Worm (Caenorhabditis elegans): Measurements from ENCODE around the gene farl-11.

- TF ChIP-seq ztf-11 (tag; optimal IDR thresholded peaks at IDR 0.05) (no peak), nhr-76 (tag; optimal IDR thresholded peaks at IDR 0.05) (no peak), lin-13 (tag; optimal IDR thresholded peaks at IDR 0.05) (no peak), ham-2 (GFP tag; optimal IDR thresholded peaks at IDR 0.05) (no peak), mep-1 (tag; optimal IDR thresholded peaks at IDR 0.05) (no peak)
Observed at ce11 chrII:7106313-7106712, 1.5 kb upstream of the farl-11 start.
